Worm (Caenorhabditis elegans) whole organism, late embryonic: ENCODE measurements around the gene F43C9.2.

ENCODE experiments used
- ceh-14 ChIP-seq: sonication (generic microtip); optimal IDR thresholded peaks from 2 replicates; lab custom pipeline; 2016; ENCODE audit warnings: missing genotype, missing genetic modification characterization, missing compliant biosample characterization
- ceh-24 ChIP-seq: sonication (generic microtip); optimal IDR thresholded peaks from 2 replicates; lab custom pipeline; 2016; ENCODE audit warnings: mild to moderate bottlenecking, missing genetic modification characterization, missing compliant biosample characterization
- hlh-6 ChIP-seq: sonication (generic microtip); optimal IDR thresholded peaks from 2 replicates; lab custom pipeline; 2016; ENCODE audit warnings: missing genotype, missing genetic modification characterization, missing compliant biosample characterization
- pha-2 ChIP-seq: sonication (generic microtip); optimal IDR thresholded peaks from 2 replicates; lab custom pipeline; 2017; ENCODE audit warnings: mild to moderate bottlenecking, missing genetic modification characterization, missing compliant biosample characterization
- pqm-1 ChIP-seq: sonication (generic microtip); optimal IDR thresholded peaks from 2 replicates; lab custom pipeline; 2016; ENCODE audit warnings: missing genetic modification characterization, missing compliant biosample characterization
- tbx-2 ChIP-seq: sonication (generic microtip); optimal IDR thresholded peaks from 2 replicates; lab custom pipeline; 2016; ENCODE audit warnings: missing genetic modification characterization, missing compliant biosample characterization

ce11 chrX:4794062-4794461 is 10.6 kb downstream of the F43C9.2 start:
- peak; percentile 19 for TF ChIP-seq pqm-1 (tag; lab: Kevin White, UChicago)
- no peak for TF ChIP-seq ceh-24
- TF ChIP-seq ceh-14 (tag; lab: Kevin White, UChicago) = no peak
- no peak for TF ChIP-seq tbx-2 (tag; lab: Kevin White, UChicago)
- no peak for TF ChIP-seq hlh-6 (tag; lab: Kevin White, UChicago)
- TF ChIP-seq pha-2 (tag; lab: Kevin White, UChicago) = no peak
